Fruit fly (Drosophila melanogaster) S2 (cell line): ENCODE data around the gene PGAP2.

ENCODE experiments used
- CG8478 ChIP-seq: fragments of >200 bp; optimal IDR thresholded peaks from 2 replicates; lab custom pipeline; 2018
- CTCF ChIP-seq, 2 experiments: fragments of >200 bp; optimal IDR thresholded peaks; 2 replicates each; lab custom pipeline; 2018

The PGAP2 gene

DNA sequence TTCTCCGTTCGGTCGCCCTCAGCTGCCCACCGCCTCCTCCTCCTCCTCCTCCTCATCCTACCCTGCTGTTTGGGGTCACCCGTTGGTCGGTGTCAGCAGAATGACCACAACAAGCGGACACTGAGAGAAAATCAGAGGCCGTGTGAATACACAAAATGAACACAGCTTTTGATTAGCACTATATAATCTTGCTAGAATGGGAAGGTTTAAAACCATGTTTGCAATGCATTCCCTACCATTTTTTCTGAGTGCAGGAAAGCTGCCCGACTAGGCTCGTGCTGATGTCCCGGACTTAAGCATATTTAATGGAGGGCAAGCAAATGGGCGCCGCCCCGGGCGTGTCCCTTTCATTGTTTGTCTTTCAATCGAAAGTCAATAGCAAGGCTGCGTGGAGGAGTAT is 38.5 kb downstream of the PGAP2 start:
- TF ChIP-seq CG8478 (lab: Kevin White, UChicago), result no peak
- no peak for TF ChIP-seq CTCF (optimal IDR thresholded peaks at IDR 0.05; lab: Kevin White, UChicago)

DNA sequence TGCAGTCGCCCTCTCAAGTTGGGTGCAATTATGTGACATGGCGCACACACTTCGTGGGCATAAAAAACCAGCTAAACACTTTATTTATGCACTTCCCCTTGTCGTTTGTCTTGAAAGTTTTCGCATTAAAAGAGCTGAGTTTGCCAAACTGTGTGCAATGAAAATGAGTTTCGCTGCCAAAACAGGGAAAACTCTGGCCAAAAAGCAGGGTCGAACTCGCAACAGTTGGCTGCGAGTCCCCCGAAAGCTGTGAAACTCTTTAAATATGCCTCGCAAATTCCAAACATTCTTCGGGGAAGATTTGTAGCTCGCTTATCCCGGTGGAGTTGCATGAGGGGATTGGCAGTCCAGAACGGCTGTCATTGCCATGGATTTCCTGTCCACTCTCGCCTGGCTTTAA is 39.1 kb downstream of the PGAP2 start, which contains the start of gene Gr21a:
Gene Gr21a, plus strand, starts transcription at position 301 of the 400 bp plus-strand sequence.
- TF ChIP-seq CTCF (optimal IDR thresholded peaks at IDR 0.05; lab: Kevin White, UChicago) (no peak), CG8478 (lab: Kevin White, UChicago) (no peak)

DNA sequence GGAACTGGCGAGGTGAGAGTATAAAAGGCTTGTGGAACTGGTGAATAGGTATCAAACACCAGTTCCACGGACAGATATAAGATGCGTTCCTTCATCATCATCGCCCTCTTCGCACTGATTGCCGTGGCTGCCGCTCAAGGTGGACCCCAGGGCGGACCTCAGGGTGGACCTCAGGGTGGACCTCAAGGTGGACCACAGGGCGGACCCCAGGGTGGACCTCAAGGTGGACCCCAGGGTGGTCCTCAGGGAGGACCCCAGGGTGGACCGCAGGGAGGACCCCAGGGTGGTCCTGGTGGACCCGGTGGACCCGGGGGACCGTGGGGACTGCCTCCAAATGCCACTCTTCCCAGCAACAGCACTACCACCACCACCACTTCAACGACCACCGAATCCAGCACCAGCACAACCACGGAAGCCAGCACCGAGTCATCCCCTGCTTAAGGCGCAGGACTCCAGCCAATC is 40.2 kb downstream of the PGAP2 start, which contains the start of gene CG13947:
Gene CG13947, plus strand, starts transcription at position 51 of the 462 bp plus-strand sequence.
- no peak for TF ChIP-seq CTCF (optimal IDR thresholded peaks at IDR 0.05; lab: Kevin White, UChicago)
- TF ChIP-seq CG8478 (lab: Kevin White, UChicago), result no peak

- TF ChIP-seq CTCF (optimal IDR thresholded peaks at IDR 0.05; lab: Kevin White, UChicago) (no peak), CG8478 (lab: Kevin White, UChicago) (no peak)
Observed at dm6 chr2L:776236-776635, 43.1 kb downstream of the PGAP2 start, which contains the start of gene CG13946. TSS of gene CG13946 (plus strand) at chr2L:776536.

- TF ChIP-seq CTCF (optimal IDR thresholded peaks at IDR 0.05; lab: Kevin White, UChicago) (no peak), CG8478 (lab: Kevin White, UChicago) (no peak)
Observed at dm6 chr2L:773247-773646, 46.1 kb downstream of the PGAP2 start, which contains the start of gene CG12506. TSS of gene CG12506 (plus strand) at chr2L:773547.
